Fruit fly (Drosophila melanogaster) whole organism: ENCODE measurements around the gene CG46244.

Experiments used
- CG8478 ChIP-seq: fragments of >200 bp; optimal IDR thresholded peaks from 2 replicates; lab custom pipeline; 2018; ENCODE audit warnings: inconsistent platforms
- Dll ChIP-seq: fragments of >200 bp; optimal IDR thresholded peaks from 2 replicates; lab custom pipeline; 2017
- pan ChIP-seq: fragments of >200 bp; optimal IDR thresholded peaks from 2 replicates; lab custom pipeline; 2017
- psq ChIP-seq: fragments of >200 bp; optimal IDR thresholded peaks from 2 replicates; lab custom pipeline; 2017
- usp ChIP-seq: fragments of >200 bp; optimal IDR thresholded peaks from 2 replicates; lab custom pipeline; 2017; ENCODE audit warnings: missing biosample characterization, missing genetic modification characterization, mixed read lengths

DNA sequence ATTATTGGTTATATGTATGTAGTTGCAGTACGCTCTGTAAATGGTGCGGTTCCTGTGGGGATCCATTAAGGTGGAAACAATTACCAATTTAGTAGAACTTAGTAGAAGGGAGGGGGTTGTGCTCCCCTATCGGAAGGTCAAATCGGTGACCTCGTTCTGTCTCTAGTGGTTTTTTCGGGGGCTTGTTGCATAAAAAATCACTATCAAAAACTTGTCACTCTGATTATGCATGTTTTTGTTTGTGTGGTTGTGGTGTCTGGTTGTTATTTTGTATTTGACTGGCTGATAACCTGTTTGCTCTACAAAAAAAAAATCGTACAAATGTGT, 157.0 kb downstream of the CG46244 start:
- TF ChIP-seq CG8478 (lab: Kevin White, UChicago) (no peak), usp (GFP tag; lab: Kevin White, UChicago) (no peak), psq (no peak), pan (lab: Kevin White, UChicago) (no peak), Dll (lab: Kevin White, UChicago) (no peak)
